Worm (Caenorhabditis elegans) whole organism, L4 larva: ENCODE measurements around the gene zipt-15.

Experiments used
- R02D3.7 ChIP-seq: fragments of 150-350 bp; sonication (generic microtip); optimal IDR thresholded peaks from 3 replicates; lab custom pipeline; 2014; ENCODE audit warnings: missing biosample characterization, missing genetic modification characterization
- T20F7.1 ChIP-seq: fragments of 200-800 bp; sonication (Bioruptor generic); optimal IDR thresholded peaks from 2 replicates; lab custom pipeline; 2018; ENCODE audit warnings: mild to moderate bottlenecking, missing genetic modification characterization, missing compliant biosample characterization
- Y105C5A.15 ChIP-seq: fragments of 200-800 bp; sonication (Bioruptor generic); IDR thresholded peaks from 2 replicates; pipeline ENCODE4 v1.3.6; 2022; ENCODE audit warnings: missing genetic modification characterization, missing compliant biosample characterization
- Y5F2A.4 ChIP-seq: fragments of 200-800 bp; sonication (Bioruptor generic); optimal IDR thresholded peaks from 2 replicates; lab custom pipeline; 2018; ENCODE audit warnings: mild to moderate bottlenecking, missing genetic modification characterization, missing compliant biosample characterization
- aha-1 ChIP-seq: fragments of 150-350 bp; peaks from one replicate; lab custom pipeline; 2014; ENCODE audit warnings: missing biosample characterization, missing genetic modification characterization
- ama-1 ChIP-seq: fragments of 150-350 bp; optimal IDR thresholded peaks from 2 replicates; lab custom pipeline; 2014; ENCODE audit warnings: inconsistent platforms, mixed read lengths
- attf-4 ChIP-seq: sonication (generic microtip); optimal IDR thresholded peaks from 3 replicates; lab custom pipeline; 2017; ENCODE audit warnings: missing biosample characterization, missing genetic modification characterization
- ceh-20 ChIP-seq: fragments of 200-800 bp; sonication (Bioruptor generic); IDR thresholded peaks from 2 replicates; pipeline ENCODE4 v1.3.6; 2022; ENCODE audit warnings: missing genetic modification reagents, missing genetic modification characterization, missing compliant biosample characterization
- ceh-28 ChIP-seq: fragments of 150-350 bp; optimal IDR thresholded peaks from 2 replicates; lab custom pipeline; 2014; ENCODE audit warnings: missing biosample characterization, missing genetic modification reagents, missing genetic modification characterization
- ceh-62 ChIP-seq: sonication (generic microtip); optimal IDR thresholded peaks from 2 replicates; lab custom pipeline; 2017; ENCODE audit warnings: missing biosample characterization, missing genetic modification characterization
- ctbp-1 ChIP-seq: fragments of 200-800 bp; sonication (Bioruptor generic); IDR thresholded peaks from 2 replicates; pipeline ENCODE4 v1.3.6; 2022; ENCODE audit warnings: missing genetic modification reagents, missing genetic modification characterization, missing compliant biosample characterization
- daf-12 ChIP-seq: fragments of 150-350 bp; optimal IDR thresholded peaks from 2 replicates; lab custom pipeline; 2014; ENCODE audit warnings: missing biosample characterization, missing genetic modification reagents, missing genetic modification characterization
- daf-16 ChIP-seq, 3 experiments: sonication (generic microtip); optimal IDR thresholded peaks; 2 replicates each; lab custom pipeline; 2016 to 2017; ENCODE audit warnings: missing genetic modification characterization in 3 of 3, missing genetic modification reagents in 3 of 3, mild to moderate bottlenecking in 2 of 3, missing compliant biosample characterization in 2 of 3, missing biosample characterization in 1 of 3, moderate library complexity in 1 of 3
- dmd-6 ChIP-seq: fragments of 200-800 bp; sonication (Bioruptor generic); IDR thresholded peaks from 2 replicates; pipeline ENCODE4 v1.3.6; 2022; ENCODE audit warnings: missing genetic modification reagents, missing genetic modification characterization, missing compliant biosample characterization
- dve-1 ChIP-seq: sonication (generic microtip); optimal IDR thresholded peaks from 2 replicates; lab custom pipeline; 2017; ENCODE audit warnings: antibody characterized with exemption, mild to moderate bottlenecking, missing genetic modification characterization, missing compliant biosample characterization; ENCODE audit not compliant: insufficient read depth
- egl-43 ChIP-seq: fragments of 200-800 bp; sonication (Bioruptor generic); IDR thresholded peaks from 2 replicates; pipeline ENCODE4 v1.3.6; 2022; ENCODE audit warnings: missing genetic modification reagents, missing genetic modification characterization, missing compliant biosample characterization
- fos-1 ChIP-seq: fragments of 150-350 bp; optimal IDR thresholded peaks from 2 replicates; lab custom pipeline; 2014; ENCODE audit warnings: missing biosample characterization, missing genetic modification characterization
- hlh-11 ChIP-seq: fragments of 200-800 bp; sonication (Bioruptor generic); optimal IDR thresholded peaks from 2 replicates; lab custom pipeline; 2018; ENCODE audit warnings: mild to moderate bottlenecking, missing genetic modification characterization, missing compliant biosample characterization
- hlh-30 ChIP-seq: sonication (generic microtip); optimal IDR thresholded peaks from 2 replicates; lab custom pipeline; 2017; ENCODE audit warnings: antibody characterized with exemption, mild to moderate bottlenecking, missing genetic modification characterization, missing compliant biosample characterization; ENCODE audit not compliant: insufficient read depth
- lim-7 ChIP-seq: fragments of 200-800 bp; sonication (Bioruptor generic); IDR thresholded peaks from 2 replicates; pipeline ENCODE4 v1.3.6; 2022; ENCODE audit warnings: missing genetic modification characterization, missing compliant biosample characterization
- lin-13 ChIP-seq: fragments of 150-350 bp; optimal IDR thresholded peaks from 2 replicates; lab custom pipeline; 2014; ENCODE audit warnings: missing biosample characterization, missing genetic modification reagents, missing genetic modification characterization
- lin-15B ChIP-seq: fragments of 150-350 bp; sonication (generic microtip); optimal IDR thresholded peaks from 3 replicates; lab custom pipeline; 2014; ENCODE audit warnings: missing biosample characterization, missing genetic modification characterization
- lin-29 ChIP-seq: fragments of 200-800 bp; sonication (Bioruptor generic); IDR thresholded peaks from 2 replicates; pipeline ENCODE4 v1.3.6; 2022; ENCODE audit warnings: missing genetic modification reagents, missing genetic modification characterization, missing compliant biosample characterization
- lin-38 ChIP-seq: fragments of 200-800 bp; sonication (Bioruptor generic); IDR thresholded peaks from 2 replicates; pipeline ENCODE4 v1.3.6; 2022; ENCODE audit warnings: missing genetic modification reagents, missing genetic modification characterization, missing compliant biosample characterization
- lin-39 ChIP-seq: fragments of 150-350 bp; optimal IDR thresholded peaks from 2 replicates; lab custom pipeline; 2014; ENCODE audit warnings: missing biosample characterization, missing genetic modification reagents, missing genetic modification characterization
- lsy-2 ChIP-seq, 2 experiments: fragments of 150-350 bp in 1 of 2; sonication (generic microtip) in 1 of 2; optimal IDR thresholded peaks; 2 replicates each; lab custom pipeline; 2014 to 2017; ENCODE audit warnings: missing biosample characterization in 2 of 2, missing genetic modification characterization in 2 of 2
- madf-5 ChIP-seq, 2 experiments: fragments of 200-800 bp; sonication (Bioruptor generic); IDR thresholded peaks; 2 replicates each; pipeline ENCODE4 v1.3.6; 2022; ENCODE audit warnings: missing compliant biosample characterization in 2 of 2, missing genetic modification characterization in 2 of 2
- mdl-1 ChIP-seq, 2 experiments: fragments of 150-350 bp in 1 of 2; sonication (generic microtip) in 1 of 2; optimal IDR thresholded peaks; 2 replicates each; lab custom pipeline; 2014 to 2017; ENCODE audit warnings: missing biosample characterization in 2 of 2, missing genetic modification characterization in 2 of 2
- mep-1 ChIP-seq: fragments of 150-350 bp; sonication (generic microtip); optimal IDR thresholded peaks from 3 replicates; lab custom pipeline; 2014; ENCODE audit warnings: missing biosample characterization, missing genetic modification characterization
- mxl-2 ChIP-seq: fragments of 200-800 bp; sonication (Bioruptor generic); conservative IDR thresholded peaks from 2 replicates; pipeline ENCODE4 v1.3.6; 2022; ENCODE audit warnings: missing genetic modification reagents, missing genetic modification characterization, missing compliant biosample characterization
- nhr-10 ChIP-seq: fragments of 150-350 bp; optimal IDR thresholded peaks from 2 replicates; lab custom pipeline; 2014; ENCODE audit warnings: missing biosample characterization, missing genetic modification characterization
- nhr-11 ChIP-seq: fragments of 150-350 bp; optimal IDR thresholded peaks from 2 replicates; lab custom pipeline; 2014; ENCODE audit warnings: missing biosample characterization, missing genetic modification characterization
- nhr-237 ChIP-seq: sonication (generic microtip); optimal IDR thresholded peaks from 2 replicates; lab custom pipeline; 2017; ENCODE audit warnings: missing biosample characterization, missing genetic modification characterization
- nhr-28 ChIP-seq: fragments of 150-350 bp; optimal IDR thresholded peaks from 2 replicates; lab custom pipeline; 2014; ENCODE audit warnings: missing biosample characterization, missing genetic modification characterization
- nhr-41 ChIP-seq: fragments of 200-800 bp; sonication (Bioruptor generic); IDR thresholded peaks from 2 replicates; pipeline ENCODE4 v1.3.6; 2022; ENCODE audit warnings: missing genetic modification reagents, missing genetic modification characterization, missing compliant biosample characterization
- nhr-42 ChIP-seq: fragments of 200-800 bp; sonication (Bioruptor generic); IDR thresholded peaks from 2 replicates; pipeline ENCODE4 v1.3.6; 2022; ENCODE audit warnings: missing genetic modification characterization, missing compliant biosample characterization
- nhr-6 ChIP-seq: fragments of 150-350 bp; optimal IDR thresholded peaks from 2 replicates; lab custom pipeline; 2014; ENCODE audit warnings: missing biosample characterization, missing genetic modification characterization
- nhr-77 ChIP-seq: fragments of 150-350 bp; optimal IDR thresholded peaks from 2 replicates; lab custom pipeline; 2014; ENCODE audit warnings: missing biosample characterization, missing genetic modification characterization
- php-3 ChIP-seq: fragments of 200-800 bp; sonication (Bioruptor generic); IDR thresholded peaks from 2 replicates; pipeline ENCODE4 v1.3.6; 2022; ENCODE audit warnings: missing genetic modification reagents, missing genetic modification characterization, missing compliant biosample characterization
- pqm-1 ChIP-seq: sonication (generic microtip); optimal IDR thresholded peaks from 2 replicates; lab custom pipeline; 2017; ENCODE audit warnings: missing biosample characterization, missing genetic modification characterization
- rbr-2 ChIP-seq: sonication (generic microtip); optimal IDR thresholded peaks from 2 replicates; lab custom pipeline; 2016; ENCODE audit warnings: missing genotype, missing genetic modification characterization, missing compliant biosample characterization
- sdz-12 ChIP-seq: fragments of 200-800 bp; sonication (Bioruptor generic); optimal IDR thresholded peaks from 2 replicates; lab custom pipeline; 2018; ENCODE audit warnings: mild to moderate bottlenecking, missing genetic modification characterization, missing compliant biosample characterization
- unc-130 ChIP-seq: sonication (generic microtip); optimal IDR thresholded peaks from 2 replicates; lab custom pipeline; 2016; ENCODE audit warnings: missing genetic modification reagents, missing genetic modification characterization, missing compliant biosample characterization
- unc-39 ChIP-seq: sonication (generic microtip); optimal IDR thresholded peaks from 2 replicates; lab custom pipeline; 2017; ENCODE audit warnings: missing biosample characterization, missing genetic modification characterization
- unc-62 ChIP-seq, 3 experiments: fragments of 150-350 bp in 1 of 3; sonication (generic microtip); optimal IDR thresholded peaks in 2 of 3; peaks in 1 of 3; 1 replicate in 1 of 3; 2 replicates in 2 of 3; lab custom pipeline; 2014 to 2017; ENCODE audit warnings: missing biosample characterization in 3 of 3, missing genetic modification characterization in 3 of 3, missing genetic modification reagents in 3 of 3, missing genotype in 1 of 3
- zag-1 ChIP-seq: fragments of 150-350 bp; optimal IDR thresholded peaks from 2 replicates; lab custom pipeline; 2014; ENCODE audit warnings: missing biosample characterization, missing genetic modification characterization

Gene zipt-15

DNA sequence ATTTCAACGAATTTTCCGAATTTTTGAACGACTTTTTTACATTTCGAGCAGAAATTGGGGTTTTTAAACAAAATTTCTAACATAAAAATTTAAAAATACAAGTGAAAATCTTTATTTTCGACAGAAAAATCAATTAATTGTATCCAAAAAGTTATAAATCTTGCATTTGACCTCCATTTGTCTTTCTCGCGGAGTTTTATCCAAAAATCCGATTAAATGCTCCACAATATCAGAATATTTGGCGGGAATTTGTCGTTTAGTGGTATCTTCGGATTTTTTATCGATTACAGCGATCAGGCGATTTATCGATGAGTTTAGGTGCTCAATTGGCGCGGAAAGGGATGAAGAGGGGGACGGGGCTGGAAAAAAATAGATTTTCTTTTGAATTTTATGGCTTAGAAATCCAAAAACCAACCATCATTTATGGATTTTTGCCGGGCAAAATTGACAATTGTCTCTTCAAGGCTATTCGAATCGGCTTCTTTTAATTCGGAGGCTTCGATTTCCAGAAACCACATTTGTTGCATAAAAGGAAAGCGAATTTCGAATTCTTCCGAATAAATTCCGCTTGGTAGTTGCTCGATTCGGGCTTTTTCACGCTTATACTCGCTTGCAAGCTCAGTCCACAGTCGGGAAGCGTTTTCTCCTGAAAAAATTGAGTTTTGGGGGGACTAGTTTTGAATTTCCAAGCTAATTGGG is 5.7 kb upstream of the zipt-15 start:
- TF ChIP-seq ceh-28 (tag; lab: Kevin White, UChicago) = no peak
- TF ChIP-seq unc-62 (GFP tag; optimal IDR thresholded peaks at IDR 0.05 in 1 of 2; lab: Kevin White, UChicago) = no peak
- no peak for TF ChIP-seq unc-62 (tag; optimal IDR thresholded peaks at IDR 0.05; lab: Kevin White, UChicago)
- no peak for TF ChIP-seq zag-1
- TF ChIP-seq lin-39 (tag; lab: Kevin White, UChicago) = no peak
- TF ChIP-seq nhr-237 (tag; lab: Kevin White, UChicago) = no peak
- peak; percentile 93 for TF ChIP-seq aha-1 (tag; lab: Kevin White, UChicago)

DNA sequence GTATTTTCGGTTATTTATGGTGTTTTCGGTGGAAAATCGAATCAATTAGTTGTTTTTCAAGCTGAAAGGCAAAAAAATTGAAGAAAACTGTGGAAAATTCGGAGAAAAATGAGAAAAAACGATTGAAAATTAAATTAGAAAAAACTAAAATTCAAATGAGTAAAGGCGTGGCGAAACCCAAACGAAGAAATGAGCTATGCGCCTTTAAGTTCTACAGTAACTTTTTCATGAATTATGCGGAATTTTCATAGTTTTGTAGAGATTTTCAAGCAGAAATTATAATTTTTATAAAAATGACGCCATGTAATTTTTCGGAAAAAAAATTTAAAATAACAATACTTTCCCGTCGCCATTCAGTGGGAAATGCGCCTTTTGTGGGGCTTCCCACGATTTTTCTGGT is 4.9 kb upstream of the zipt-15 start:
- TF ChIP-seq lim-7 (GFP tag; lab: Robert Waterston, UW) (no peak), fos-1 (tag; lab: Kevin White, UChicago) (no peak), unc-130 (no peak), ceh-20 (GFP tag; lab: Robert Waterston, UW) (no peak), nhr-42 (GFP tag; lab: Robert Waterston, UW) (no peak), lin-13 (GFP tag; lab: Kevin White, UChicago) (no peak), egl-43 (GFP tag; lab: Robert Waterston, UW) (no peak), Y5F2A.4 (GFP tag; lab: Kevin White, UChicago) (no peak), attf-4 (tag; lab: Kevin White, UChicago) (no peak), sdz-12 (no peak), R02D3.7 (tag; lab: Kevin White, UChicago) (no peak), lin-29 (GFP tag; lab: Robert Waterston, UW) (no peak), nhr-41 (no peak), lin-38 (GFP tag; lab: Robert Waterston, UW) (no peak), nhr-77 (tag; lab: Kevin White, UChicago) (no peak), php-3 (no peak), rbr-2 (tag; lab: Kevin White, UChicago) (no peak), nhr-10 (tag; lab: Kevin White, UChicago) (no peak)

DNA sequence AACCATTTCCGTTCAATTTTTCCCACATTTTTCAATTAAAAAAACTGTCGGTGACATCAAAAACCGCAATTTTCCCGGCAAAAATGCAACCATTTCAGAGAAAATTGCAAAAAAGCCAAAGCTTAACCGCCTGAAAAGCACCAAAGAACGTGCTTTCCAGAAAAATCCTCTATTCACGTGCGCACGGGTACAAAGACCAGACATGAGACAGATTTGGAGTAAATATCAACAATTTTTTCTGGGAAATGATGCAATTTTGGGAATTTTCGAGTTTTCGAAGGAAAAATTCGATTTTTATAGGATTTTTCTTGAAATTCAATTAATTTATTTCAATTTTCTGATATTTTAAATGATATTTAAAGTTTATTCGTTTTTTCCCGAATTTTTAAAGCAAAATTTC is 4.4 kb upstream of the zipt-15 start:
- TF ChIP-seq hlh-30 (tag; lab: Kevin White, UChicago) (peak; percentile 60), lsy-2 (tag; optimal IDR thresholded peaks at IDR 0.05; lab: Kevin White, UChicago) (no peak), daf-16 (GFP tag; optimal IDR thresholded peaks at IDR 0.05; lab: Kevin White, UChicago) (no peak), daf-16 (tag; optimal IDR thresholded peaks at IDR 0.05; lab: Kevin White, UChicago) (peak; percentile 32)

DNA sequence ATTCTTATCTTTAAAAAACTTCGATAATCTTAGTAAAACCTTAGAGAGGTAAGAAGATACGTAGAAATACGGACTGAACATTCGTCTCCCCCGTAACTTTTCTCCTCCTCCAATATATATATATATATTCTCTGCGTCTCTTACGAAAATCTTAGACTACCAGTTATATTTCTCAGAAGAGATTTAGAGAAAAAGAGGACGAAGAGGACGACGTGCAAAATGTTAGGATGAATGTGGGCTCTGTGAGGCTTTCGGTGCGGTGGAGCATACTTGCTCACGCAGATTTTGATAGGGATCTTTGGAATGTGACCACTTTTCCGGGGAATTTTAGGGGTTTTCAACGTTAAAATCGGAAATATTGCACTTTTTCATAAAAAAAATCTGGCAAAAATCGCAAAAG is 3.7 kb upstream of the zipt-15 start:
- no peak for TF ChIP-seq Y105C5A.15 (GFP tag; lab: Robert Waterston, UW)
- TF ChIP-seq ama-1 = peak; percentile 42
- TF ChIP-seq php-3 = no peak
- peak; percentile 62 for TF ChIP-seq nhr-11
- TF ChIP-seq dmd-6 (GFP tag; lab: Robert Waterston, UW) = no peak
- no peak for TF ChIP-seq ceh-62 (tag; lab: Kevin White, UChicago)
- TF ChIP-seq nhr-28 = peak; percentile 15
- TF ChIP-seq lin-15B (tag; lab: Kevin White, UChicago) = no peak
- no peak for TF ChIP-seq unc-130
- TF ChIP-seq lim-7 (GFP tag; lab: Robert Waterston, UW) = no peak
- peak; percentile 73 for TF ChIP-seq mep-1 (tag; lab: Kevin White, UChicago)
- TF ChIP-seq attf-4 (tag; lab: Kevin White, UChicago) = no peak
- TF ChIP-seq daf-12 (tag; lab: Kevin White, UChicago) = no peak
- peak; percentile 62 for TF ChIP-seq dve-1
- peak; percentile 18 for TF ChIP-seq nhr-6 (tag; lab: Kevin White, UChicago)
- peak in 1 of 2 experiments; percentile 64 for TF ChIP-seq mdl-1 (tag; optimal IDR thresholded peaks at IDR 0.05; lab: Kevin White, UChicago)
- no peak for TF ChIP-seq unc-39
- TF ChIP-seq hlh-30 (tag; lab: Kevin White, UChicago) = peak; percentile 64
- no peak for TF ChIP-seq pqm-1
- TF ChIP-seq aha-1 (tag; lab: Kevin White, UChicago) = peak; percentile 100
- TF ChIP-seq madf-5 (GFP tag; IDR thresholded peaks at IDR 0.05; lab: Robert Waterston, UW) = no peak
- no peak for TF ChIP-seq mxl-2 (GFP tag; lab: Robert Waterston, UW)
- peak; percentile 20 for TF ChIP-seq hlh-11 (tag; lab: Kevin White, UChicago)
- TF ChIP-seq ctbp-1 (GFP tag; lab: Robert Waterston, UW) = no peak
- peak; percentile 24 for TF ChIP-seq T20F7.1 (GFP tag; lab: Kevin White, UChicago)
